Worm (Caenorhabditis elegans): ENCODE measurements around the gene C42C1.12.

C42C1.12 gene

DNA sequence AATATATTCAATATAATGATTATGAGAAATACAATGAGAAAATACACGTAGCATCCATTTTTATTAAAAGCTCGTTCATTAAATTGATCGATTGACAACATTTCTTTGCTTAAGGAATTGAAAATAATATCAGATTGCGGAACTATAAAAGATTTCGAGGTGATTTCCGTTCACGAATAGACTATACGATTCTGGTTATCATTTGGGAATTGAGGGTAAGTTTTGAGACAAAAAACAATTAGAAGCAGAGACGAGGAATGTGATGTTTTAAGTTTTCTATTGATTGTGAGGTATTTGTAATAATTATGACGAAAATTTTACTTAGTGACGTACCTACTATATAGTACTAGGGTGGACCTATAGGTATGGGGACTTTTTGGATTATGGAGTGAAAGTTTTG lies 43.2 kb downstream of the C42C1.12 start, which contains the start of gene sre-19:
sre-19 (minus strand) TSS at position 101 of the 400 bp plus-strand sequence.
- no peak for TF ChIP-seq skn-1 (tag; optimal IDR thresholded peaks at IDR 0.05)
- no peak for TF ChIP-seq elt-2 (tag; optimal IDR thresholded peaks at IDR 0.05)
- no peak for TF ChIP-seq sox-4 (tag; optimal IDR thresholded peaks at IDR 0.05)
- no peak for TF ChIP-seq C16A3.4 (tag; optimal IDR thresholded peaks at IDR 0.05)
- TF ChIP-seq rnt-1 (tag; optimal IDR thresholded peaks at IDR 0.05), result no peak
- no peak for TF ChIP-seq nhr-19 (GFP tag; conservative IDR thresholded peaks at IDR 0.05)
- TF ChIP-seq nhr-237 (tag; optimal IDR thresholded peaks at IDR 0.05), result no peak
- TF ChIP-seq aly-2 (tag; optimal IDR thresholded peaks at IDR 0.05), result no peak
- no peak for TF ChIP-seq isw-1 (GFP tag; IDR thresholded peaks at IDR 0.05)
- TF ChIP-seq swsn-7 (tag; optimal IDR thresholded peaks at IDR 0.05), result no peak
- no peak for TF ChIP-seq mef-2 (tag; optimal IDR thresholded peaks at IDR 0.05)
- no peak for TF ChIP-seq xbp-1 (tag; optimal IDR thresholded peaks at IDR 0.05)
- TF ChIP-seq zip-4 (GFP tag; optimal IDR thresholded peaks at IDR 0.05), result no peak
- no peak for TF ChIP-seq ceh-63 (GFP tag; optimal IDR thresholded peaks at IDR 0.05)

DNA sequence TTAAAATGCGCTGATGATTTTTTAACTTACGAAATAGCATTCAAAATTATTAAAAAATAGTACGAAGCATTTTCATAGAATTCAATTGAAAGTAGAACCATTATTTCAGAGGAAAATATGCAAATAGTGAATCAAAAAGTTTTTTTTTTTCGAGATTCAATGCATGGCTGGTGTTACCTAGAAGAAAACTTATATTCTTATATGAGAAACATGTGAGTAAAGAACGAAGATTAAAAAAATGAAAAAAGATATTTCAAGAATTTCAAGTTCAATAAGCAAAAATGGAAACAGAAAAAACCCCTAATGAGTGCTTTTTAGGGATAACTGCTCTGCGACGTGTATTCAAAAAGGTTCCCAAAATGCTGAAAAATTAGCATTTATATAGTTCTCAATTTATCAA lies 46.0 kb downstream of the C42C1.12 start, which contains the start of gene sre-16:
sre-16 (minus strand) TSS at position 101 of the 400 bp plus-strand sequence.
- TF ChIP-seq fkh-8 (tag; optimal IDR thresholded peaks at IDR 0.05) (peak; percentile 31), nhr-19 (GFP tag; conservative IDR thresholded peaks at IDR 0.05) (no peak)

All from whole organism, L1 larva.